Worm (Caenorhabditis elegans) whole organism, young adult: ENCODE data around the gene aly-3.

Experiments used
- K12H6.12 ChIP-seq: fragments of 200-800 bp; sonication (Bioruptor generic); optimal IDR thresholded peaks from 2 replicates; lab custom pipeline; 2018; ENCODE audit warnings: mild to moderate bottlenecking, missing genetic modification characterization, missing compliant biosample characterization
- Y95B8A.8 ChIP-seq: fragments of 200-800 bp; sonication (Bioruptor generic); IDR thresholded peaks from 2 replicates; pipeline ENCODE4 v1.3.6; 2022; ENCODE audit warnings: missing genetic modification reagents, missing genetic modification characterization, missing compliant biosample characterization
- aptf-3 ChIP-seq: fragments of 200-800 bp; sonication (Bioruptor generic); IDR thresholded peaks from 2 replicates; pipeline ENCODE4 v1.3.6; 2022; ENCODE audit warnings: missing genetic modification characterization, missing compliant biosample characterization
- dox-1 ChIP-seq: fragments of 200-800 bp; sonication (Bioruptor generic); IDR thresholded peaks from 2 replicates; pipeline ENCODE4 v1.3.6; 2022; ENCODE audit warnings: missing genetic modification reagents, missing genetic modification characterization, missing compliant biosample characterization
- dpff-1 ChIP-seq: sonication (generic microtip); optimal IDR thresholded peaks from 2 replicates; lab custom pipeline; 2017; ENCODE audit warnings: mild to moderate bottlenecking, missing genetic modification characterization, missing compliant biosample characterization
- egl-44 ChIP-seq: fragments of 200-800 bp; sonication (Bioruptor generic); IDR thresholded peaks from 2 replicates; pipeline ENCODE4 v1.3.6; 2022; ENCODE audit warnings: missing genetic modification reagents, missing genetic modification characterization, missing compliant biosample characterization
- rec-8 ChIP-seq, 2 experiments: sonication (generic microtip); optimal IDR thresholded peaks; 2 replicates each; lab custom pipeline; 2016; ENCODE audit warnings: mild to moderate bottlenecking in 2 of 2, missing genetic modification characterization in 2 of 2, missing genetic modification reagents in 2 of 2, missing genotype in 2 of 2, missing biosample characterization in 1 of 2, missing compliant biosample characterization in 1 of 2, moderate library complexity in 1 of 2
- unc-62 ChIP-seq: fragments of 150-350 bp; optimal IDR thresholded peaks from 2 replicates; lab custom pipeline; 2014; ENCODE audit warnings: missing biosample characterization, missing genetic modification reagents, missing genetic modification characterization

DNA sequence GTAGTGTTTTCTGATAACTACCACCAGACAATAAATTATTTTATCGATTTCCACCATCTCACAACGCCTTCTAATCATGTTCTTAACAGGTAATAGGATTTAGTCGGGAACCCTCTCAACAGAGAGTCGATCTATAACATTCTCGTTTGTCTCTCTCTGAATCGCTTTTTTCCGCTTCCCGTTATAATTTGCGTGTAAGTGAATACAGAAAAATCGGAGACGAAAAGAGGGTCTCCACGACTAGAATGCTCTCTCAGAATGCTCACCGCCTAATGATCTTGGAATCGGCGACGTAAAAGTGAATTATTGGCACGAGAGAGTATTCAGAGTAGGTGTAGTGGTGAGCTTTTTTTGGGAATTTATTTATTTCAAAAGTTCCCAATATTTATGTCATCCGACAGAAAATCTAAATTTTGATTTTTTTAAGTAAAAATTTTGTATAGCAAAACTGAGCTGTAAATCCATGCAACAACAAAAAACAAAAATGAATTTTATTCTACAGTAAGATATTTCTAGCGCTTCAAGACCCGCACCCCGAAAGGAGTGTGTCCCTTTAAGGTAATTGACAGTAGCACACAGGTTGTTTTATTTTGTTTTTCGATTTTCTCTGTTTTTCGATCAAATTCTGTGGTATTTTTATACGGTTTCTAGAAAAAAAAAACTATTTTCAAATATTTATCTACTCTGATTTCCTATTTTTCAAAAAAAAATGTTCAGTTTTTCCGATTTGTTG, 3.8 kb downstream of the aly-3 start:
- no peak for TF ChIP-seq dpff-1 (tag; lab: Kevin White, UChicago)
- no peak for TF ChIP-seq unc-62 (GFP tag; lab: Kevin White, UChicago)
- no peak for TF ChIP-seq Y95B8A.8 (GFP tag; lab: Robert Waterston, UW)
- TF ChIP-seq dox-1 (GFP tag; lab: Robert Waterston, UW), result no peak
- TF ChIP-seq rec-8 (tag; optimal IDR thresholded peaks at IDR 0.05; lab: Kevin White, UChicago), result no peak
- TF ChIP-seq K12H6.12 (tag; lab: Kevin White, UChicago), result no peak
- no peak for TF ChIP-seq aptf-3 (GFP tag; lab: Robert Waterston, UW)
- TF ChIP-seq egl-44 (GFP tag; lab: Robert Waterston, UW), result no peak
